Worm (Caenorhabditis elegans): ENCODE measurements around the gene gly-8.

Gene gly-8

DNA sequence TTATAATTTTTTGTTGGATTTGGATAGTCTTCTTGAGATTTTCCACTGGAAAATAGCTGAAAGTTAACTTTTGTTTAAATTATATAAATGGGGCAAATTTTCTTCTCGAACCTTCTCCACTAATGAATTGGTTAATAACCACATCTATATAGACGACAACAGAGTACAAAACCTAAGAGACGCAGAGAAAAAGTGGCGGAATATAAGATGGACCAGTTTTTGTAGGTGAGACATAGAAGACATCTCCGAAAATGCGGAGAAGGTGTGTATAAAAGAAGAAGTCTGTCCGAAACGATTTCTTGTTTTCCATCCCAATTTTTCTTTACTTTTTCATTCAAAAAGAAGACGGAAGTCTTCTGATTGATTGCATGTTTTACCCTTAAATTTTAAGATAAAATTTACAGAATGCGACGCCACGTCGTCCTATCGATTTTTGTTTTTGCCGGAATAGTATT, at the start of gene gly-8:
TSS of gene gly-8 (plus strand) at position 405 of the 455 bp plus-strand sequence.
- TF ChIP-seq tra-4 (tag; optimal IDR thresholded peaks at IDR 0.05) (no peak), ets-7 (tag; optimal IDR thresholded peaks at IDR 0.05) (no peak), hmg-4 (GFP tag; optimal IDR thresholded peaks at IDR 0.05) (no peak), hmbx-1 (tag; optimal IDR thresholded peaks at IDR 0.05) (no peak), ceh-13 (GFP tag; optimal IDR thresholded peaks at IDR 0.05) (no peak), ceh-36 (tag; optimal IDR thresholded peaks at IDR 0.05) (no peak), hnd-1 (tag; optimal IDR thresholded peaks at IDR 0.05) (no peak), flt-1 (GFP tag; IDR thresholded peaks at IDR 0.05) (no peak), scrt-1 (GFP tag; IDR thresholded peaks at IDR 0.05) (no peak), F13C5.2 (tag; optimal IDR thresholded peaks at IDR 0.05) (no peak), sea-1 (GFP tag; conservative IDR thresholded peaks at IDR 0.05) (no peak), pes-1 (GFP tag; IDR thresholded peaks at IDR 0.05) (no peak), aly-1 (tag; optimal IDR thresholded peaks at IDR 0.05) (no peak)

DNA sequence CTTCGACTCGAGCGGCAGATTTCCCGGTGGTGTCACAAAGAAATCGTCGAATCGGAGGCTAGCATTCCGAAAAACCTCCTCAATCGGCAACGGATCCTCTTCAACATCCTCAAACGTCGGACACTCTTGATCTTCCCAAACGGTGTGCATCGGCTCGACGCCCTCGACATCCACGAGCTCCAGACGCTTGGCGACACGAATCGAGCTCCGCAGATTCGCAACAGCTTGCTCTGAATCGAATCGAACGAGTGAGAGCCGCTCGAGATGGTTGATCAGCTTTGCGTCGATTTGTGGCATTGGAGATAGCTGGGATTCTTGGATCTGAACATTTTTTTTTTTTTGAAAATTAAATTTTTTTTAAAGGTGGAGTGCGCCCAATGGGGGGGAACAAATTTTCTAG, 45.7 kb upstream of the gly-8 start:
- TF ChIP-seq hnd-1 (tag; optimal IDR thresholded peaks at IDR 0.05), result no peak
- no peak for TF ChIP-seq ceh-36 (tag; optimal IDR thresholded peaks at IDR 0.05)
- TF ChIP-seq tra-4 (tag; optimal IDR thresholded peaks at IDR 0.05), result no peak
- no peak for TF ChIP-seq ets-7 (tag; optimal IDR thresholded peaks at IDR 0.05)
- no peak for TF ChIP-seq tbx-11 (GFP tag; IDR thresholded peaks at IDR 0.05)

DNA sequence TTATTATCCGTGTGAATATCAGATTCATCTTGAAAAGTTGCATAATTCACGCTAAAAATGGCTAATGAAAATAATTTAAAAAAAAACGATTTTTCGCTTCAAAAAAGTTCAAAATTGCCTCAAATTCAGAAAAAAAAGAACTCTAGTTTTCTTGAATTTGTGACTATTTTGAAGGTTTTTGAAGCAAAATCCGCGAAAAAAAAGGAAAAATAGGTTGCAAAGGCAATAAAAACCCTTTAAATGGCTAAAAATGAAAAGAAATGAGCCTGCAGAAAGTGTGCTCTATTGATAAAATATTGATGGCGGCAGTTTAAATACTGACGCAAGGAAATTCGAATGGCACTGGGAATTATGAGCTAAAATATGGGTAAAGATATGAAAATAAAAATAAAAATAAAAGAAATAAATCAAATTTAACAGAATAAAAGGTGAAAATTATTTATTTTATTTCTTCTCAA, 44.6 kb upstream of the gly-8 start, which contains the start of gene Y66D12A.7:
TSS of gene Y66D12A.7 (minus strand) at position 51 of the 458 bp plus-strand sequence.
- TF ChIP-seq flt-1 (GFP tag; IDR thresholded peaks at IDR 0.05) (no peak), B0310.2 (tag; optimal IDR thresholded peaks at IDR 0.05) (no peak), ets-7 (tag; optimal IDR thresholded peaks at IDR 0.05) (no peak), hmg-4 (GFP tag; optimal IDR thresholded peaks at IDR 0.05) (no peak), pes-1 (GFP tag; IDR thresholded peaks at IDR 0.05) (no peak), scrt-1 (GFP tag; IDR thresholded peaks at IDR 0.05) (no peak), hmbx-1 (tag; optimal IDR thresholded peaks at IDR 0.05) (no peak), tbx-11 (GFP tag; IDR thresholded peaks at IDR 0.05) (no peak), tra-4 (tag; optimal IDR thresholded peaks at IDR 0.05) (no peak), ceh-36 (tag; optimal IDR thresholded peaks at IDR 0.05) (no peak), aly-1 (tag; optimal IDR thresholded peaks at IDR 0.05) (no peak), F13C5.2 (tag; optimal IDR thresholded peaks at IDR 0.05) (no peak), hnd-1 (tag; optimal IDR thresholded peaks at IDR 0.05) (no peak), ama-1 (optimal IDR thresholded peaks at IDR 0.05) (no peak), sea-1 (GFP tag; conservative IDR thresholded peaks at IDR 0.05) (no peak), tbx-37 (GFP tag; conservative IDR thresholded peaks at IDR 0.05) (no peak), ceh-13 (GFP tag; optimal IDR thresholded peaks at IDR 0.05) (no peak)

DNA sequence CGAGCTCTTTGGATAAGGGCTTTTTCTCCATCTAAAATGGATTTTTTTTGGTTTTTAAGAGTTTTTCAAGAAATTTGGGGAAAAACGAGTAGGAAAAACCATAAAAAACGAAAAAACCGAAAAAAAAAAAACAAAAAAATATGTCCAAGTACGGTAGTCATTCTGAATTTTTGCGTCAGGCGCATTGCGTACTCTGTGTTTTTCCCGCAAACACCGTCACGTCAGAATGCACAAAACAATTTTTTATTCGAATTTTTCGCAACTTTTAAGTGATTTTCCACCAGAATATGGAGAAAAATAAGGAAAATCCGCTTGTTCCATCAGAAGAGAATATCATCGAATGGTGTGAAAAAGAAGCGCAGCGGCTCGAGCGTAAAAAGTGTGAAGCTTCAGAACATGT, 43.7 kb upstream of the gly-8 start, which contains the start of the genes Y66D12A.6 and ceh-92:
TSS of gene Y66D12A.6 (minus strand) at position 31 of the 400 bp plus-strand sequence.
TSS of gene ceh-92 (plus strand) at position 229 of the 400 bp plus-strand sequence.
- TF ChIP-seq hmbx-1 (tag; optimal IDR thresholded peaks at IDR 0.05) (no peak), ceh-36 (tag; optimal IDR thresholded peaks at IDR 0.05) (no peak), scrt-1 (GFP tag; IDR thresholded peaks at IDR 0.05) (no peak), ets-7 (tag; optimal IDR thresholded peaks at IDR 0.05) (no peak), B0310.2 (tag; optimal IDR thresholded peaks at IDR 0.05) (no peak), F13C5.2 (tag; optimal IDR thresholded peaks at IDR 0.05) (no peak), tbx-11 (GFP tag; IDR thresholded peaks at IDR 0.05) (no peak), tra-4 (tag; optimal IDR thresholded peaks at IDR 0.05) (no peak), flt-1 (GFP tag; IDR thresholded peaks at IDR 0.05) (no peak), ceh-13 (GFP tag; optimal IDR thresholded peaks at IDR 0.05) (no peak), sea-1 (GFP tag; conservative IDR thresholded peaks at IDR 0.05) (no peak)

DNA sequence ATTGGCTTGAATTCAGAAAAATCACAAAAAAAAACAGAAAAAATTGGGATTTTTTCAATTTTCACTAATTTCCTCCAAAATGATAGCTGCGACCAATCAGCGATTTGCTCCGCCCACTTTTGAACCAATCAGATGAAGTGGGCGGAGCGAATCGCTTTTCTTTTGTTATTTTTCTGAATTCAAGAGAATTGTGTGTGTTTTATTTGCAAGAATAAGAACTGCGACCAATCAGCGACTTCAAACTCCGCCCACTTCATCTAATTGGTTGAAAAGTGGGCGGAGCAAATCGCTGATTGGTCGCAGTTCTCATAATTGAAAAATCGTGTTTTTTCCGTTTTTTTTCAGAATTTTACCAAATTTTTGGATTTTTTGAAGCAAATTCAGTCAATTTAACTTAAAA, 42.5 kb upstream of the gly-8 start:
- no peak for TF ChIP-seq ama-1 (optimal IDR thresholded peaks at IDR 0.05)
- TF ChIP-seq tbx-37 (GFP tag; conservative IDR thresholded peaks at IDR 0.05), result no peak
- no peak for TF ChIP-seq hnd-1 (tag; optimal IDR thresholded peaks at IDR 0.05)
- no peak for TF ChIP-seq tra-4 (tag; optimal IDR thresholded peaks at IDR 0.05)
- no peak for TF ChIP-seq ets-7 (tag; optimal IDR thresholded peaks at IDR 0.05)
- no peak for TF ChIP-seq aly-1 (tag; optimal IDR thresholded peaks at IDR 0.05)
- TF ChIP-seq flt-1 (GFP tag; IDR thresholded peaks at IDR 0.05), result no peak
- TF ChIP-seq B0310.2 (tag; optimal IDR thresholded peaks at IDR 0.05), result no peak
- TF ChIP-seq F13C5.2 (tag; optimal IDR thresholded peaks at IDR 0.05), result no peak
- no peak for TF ChIP-seq hmg-4 (GFP tag; optimal IDR thresholded peaks at IDR 0.05)
- no peak for TF ChIP-seq scrt-1 (GFP tag; IDR thresholded peaks at IDR 0.05)
- TF ChIP-seq tbx-11 (GFP tag; IDR thresholded peaks at IDR 0.05), result no peak

DNA sequence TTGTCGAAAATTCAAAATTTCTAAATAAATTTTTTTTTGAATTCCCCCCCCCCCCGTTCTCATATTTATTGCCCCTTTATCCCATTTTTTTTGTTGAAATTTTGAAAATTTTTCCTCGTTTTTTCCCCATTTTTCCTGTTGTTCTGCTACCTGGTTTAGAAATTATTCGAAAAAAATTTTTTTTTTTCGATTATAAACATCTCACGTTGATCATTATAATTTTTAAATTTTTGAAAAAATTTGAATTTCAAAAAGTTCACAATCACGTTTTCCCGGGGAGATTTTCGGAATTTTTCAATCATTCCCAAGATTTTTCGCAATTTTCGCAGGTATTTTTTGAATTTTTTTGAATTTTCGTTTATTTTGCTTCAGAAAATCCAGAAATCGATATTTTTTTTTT, 36.1 kb upstream of the gly-8 start, which contains the start of gene Y66D12A.3:
TSS of gene Y66D12A.3 (plus strand) at position 301 of the 400 bp plus-strand sequence.
- TF ChIP-seq B0310.2 (tag; optimal IDR thresholded peaks at IDR 0.05), result no peak
- TF ChIP-seq tra-4 (tag; optimal IDR thresholded peaks at IDR 0.05), result no peak
- TF ChIP-seq ceh-13 (GFP tag; optimal IDR thresholded peaks at IDR 0.05), result no peak
- TF ChIP-seq pes-1 (GFP tag; IDR thresholded peaks at IDR 0.05), result no peak
- TF ChIP-seq flt-1 (GFP tag; IDR thresholded peaks at IDR 0.05), result no peak
- no peak for TF ChIP-seq hnd-1 (tag; optimal IDR thresholded peaks at IDR 0.05)
- no peak for TF ChIP-seq sea-1 (GFP tag; conservative IDR thresholded peaks at IDR 0.05)
- no peak for TF ChIP-seq tbx-37 (GFP tag; conservative IDR thresholded peaks at IDR 0.05)
- no peak for TF ChIP-seq ama-1 (optimal IDR thresholded peaks at IDR 0.05)
- no peak for TF ChIP-seq scrt-1 (GFP tag; IDR thresholded peaks at IDR 0.05)
- TF ChIP-seq ceh-36 (tag; optimal IDR thresholded peaks at IDR 0.05), result no peak
- no peak for TF ChIP-seq F13C5.2 (tag; optimal IDR thresholded peaks at IDR 0.05)
- no peak for TF ChIP-seq tbx-11 (GFP tag; IDR thresholded peaks at IDR 0.05)
- TF ChIP-seq hmg-4 (GFP tag; optimal IDR thresholded peaks at IDR 0.05), result no peak
- TF ChIP-seq ets-7 (tag; optimal IDR thresholded peaks at IDR 0.05), result no peak
- TF ChIP-seq aly-1 (tag; optimal IDR thresholded peaks at IDR 0.05), result no peak
- TF ChIP-seq hmbx-1 (tag; optimal IDR thresholded peaks at IDR 0.05), result no peak

DNA sequence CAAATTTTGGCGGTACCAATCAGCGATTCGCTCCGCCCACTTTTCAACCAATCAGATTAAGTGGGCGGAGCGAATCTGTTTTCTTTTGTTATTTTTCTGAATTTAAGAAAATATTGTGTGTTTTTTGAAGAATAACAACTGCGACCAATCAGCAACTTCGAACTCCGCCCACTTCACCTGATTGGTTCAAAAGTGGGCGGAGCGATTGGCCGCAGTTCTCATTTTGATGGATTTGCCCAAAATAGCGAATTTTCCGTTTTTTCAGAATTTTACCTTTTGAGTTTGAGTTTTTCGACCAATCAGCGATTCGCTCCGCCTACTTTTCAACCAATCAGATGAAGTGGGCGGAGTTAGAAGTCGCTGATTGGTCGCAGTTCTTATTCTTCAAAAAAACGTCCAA, 35.7 kb upstream of the gly-8 start:
- no peak for TF ChIP-seq pes-1 (GFP tag; IDR thresholded peaks at IDR 0.05)
- TF ChIP-seq hnd-1 (tag; optimal IDR thresholded peaks at IDR 0.05), result no peak
- TF ChIP-seq ama-1 (optimal IDR thresholded peaks at IDR 0.05), result no peak
- no peak for TF ChIP-seq tbx-11 (GFP tag; IDR thresholded peaks at IDR 0.05)
- no peak for TF ChIP-seq ceh-13 (GFP tag; optimal IDR thresholded peaks at IDR 0.05)
- no peak for TF ChIP-seq ceh-36 (tag; optimal IDR thresholded peaks at IDR 0.05)
- TF ChIP-seq sea-1 (GFP tag; conservative IDR thresholded peaks at IDR 0.05), result no peak

Measured in whole organism, early embryonic.